Worm (Caenorhabditis elegans) whole organism, L1 larva: ENCODE measurements around the gene K01D12.1.
A peak's percentile ranks its signal among the peaks of the same experiment; 100 is the strongest.

Source experiments
- Y116A8C.19 ChIP-seq: sonication (generic microtip); optimal IDR thresholded peaks from 2 replicates; lab custom pipeline; 2016; ENCODE audit warnings: missing compliant biosample characterization, missing genetic modification characterization, borderline replicate concordance
- aha-1 ChIP-seq: fragments of 150-350 bp; optimal IDR thresholded peaks from 2 replicates; lab custom pipeline; 2014; ENCODE audit warnings: missing biosample characterization, missing genetic modification characterization
- aly-2 ChIP-seq: fragments of 150-350 bp; optimal IDR thresholded peaks from 2 replicates; lab custom pipeline; 2014; ENCODE audit warnings: missing biosample characterization, missing genetic modification characterization
- ama-1 ChIP-seq: fragments of 150-350 bp; optimal IDR thresholded peaks from 2 replicates; lab custom pipeline; 2014
- blmp-1 ChIP-seq: fragments of 150-350 bp; optimal IDR thresholded peaks from 2 replicates; lab custom pipeline; 2014; ENCODE audit warnings: missing biosample characterization, missing genetic modification characterization
- ceh-88 ChIP-seq: fragments of 200-800 bp; sonication (Bioruptor generic); IDR thresholded peaks from 2 replicates; pipeline ENCODE4 v1.3.6; 2022; ENCODE audit warnings: missing genetic modification characterization, missing compliant biosample characterization
- ceh-90 ChIP-seq: sonication (generic microtip); optimal IDR thresholded peaks from 2 replicates; lab custom pipeline; 2016; ENCODE audit warnings: missing genetic modification characterization, missing compliant biosample characterization
- ces-1 ChIP-seq: fragments of 150-350 bp; optimal IDR thresholded peaks from 2 replicates; lab custom pipeline; 2014; ENCODE audit warnings: missing biosample characterization, missing genetic modification reagents, missing genetic modification characterization
- efl-1 ChIP-seq, 4 experiments: fragments of 150-350 bp; optimal IDR thresholded peaks in 3 of 4; peaks in 1 of 4; 1 replicate in 1 of 4; 2 replicates in 3 of 4; lab custom pipeline; 2014; ENCODE audit warnings: missing biosample characterization in 2 of 4, missing genetic modification characterization in 2 of 4, missing genetic modification reagents in 2 of 4
- elt-2 ChIP-seq: sonication (generic microtip); optimal IDR thresholded peaks from 2 replicates; lab custom pipeline; 2016; ENCODE audit warnings: missing genetic modification characterization, mild to moderate bottlenecking, inconsistent platforms, missing compliant biosample characterization, missing genetic modification reagents
- fkh-10 ChIP-seq: sonication (generic microtip); optimal IDR thresholded peaks from 2 replicates; lab custom pipeline; 2017; ENCODE audit warnings: missing biosample characterization, missing genetic modification reagents, missing genetic modification characterization
- fkh-4 ChIP-seq: sonication (generic microtip); optimal IDR thresholded peaks from 2 replicates; lab custom pipeline; 2016; ENCODE audit warnings: missing compliant biosample characterization, missing genetic modification characterization, borderline replicate concordance
- hlh-17 ChIP-seq: fragments of 200-800 bp; sonication (Bioruptor generic); optimal IDR thresholded peaks from 2 replicates; lab custom pipeline; 2018; ENCODE audit warnings: missing genetic modification characterization, mild to moderate bottlenecking, missing compliant biosample characterization, moderate library complexity, borderline replicate concordance
- hlh-4 ChIP-seq: sonication (generic microtip); optimal IDR thresholded peaks from 2 replicates; lab custom pipeline; 2016; ENCODE audit warnings: mild to moderate bottlenecking, missing genetic modification characterization, missing compliant biosample characterization
- irx-1 ChIP-seq: sonication (generic microtip); optimal IDR thresholded peaks from 2 replicates; lab custom pipeline; 2016; ENCODE audit warnings: missing genetic modification characterization, missing compliant biosample characterization
- isw-1 ChIP-seq: fragments of 200-800 bp; sonication (Bioruptor generic); IDR thresholded peaks from 2 replicates; pipeline ENCODE4 v1.3.6; 2022; ENCODE audit warnings: missing genetic modification characterization, missing compliant biosample characterization
- jun-1 ChIP-seq: fragments of 150-350 bp; optimal IDR thresholded peaks from 2 replicates; lab custom pipeline; 2014; ENCODE audit warnings: missing biosample characterization, missing genetic modification reagents, missing genetic modification characterization
- lin-13 ChIP-seq: fragments of 150-350 bp; optimal IDR thresholded peaks from 2 replicates; lab custom pipeline; 2014; ENCODE audit warnings: missing biosample characterization, missing genetic modification reagents, missing genetic modification characterization
- lin-14 ChIP-seq: fragments of 200-800 bp; sonication (Bioruptor generic); optimal IDR thresholded peaks from 2 replicates; lab custom pipeline; 2018; ENCODE audit warnings: mild to moderate bottlenecking, missing genetic modification characterization, moderate library complexity, missing compliant biosample characterization
- lin-15B ChIP-seq: fragments of 150-350 bp; sonication (generic microtip); optimal IDR thresholded peaks from 3 replicates; lab custom pipeline; 2014; ENCODE audit warnings: missing biosample characterization, missing genetic modification characterization
- lin-35 ChIP-seq, 2 experiments: fragments of 150-350 bp; optimal IDR thresholded peaks; 2 replicates each; lab custom pipeline; 2014; ENCODE audit warnings: missing biosample characterization in 2 of 2, missing genetic modification characterization in 2 of 2, missing genetic modification reagents in 2 of 2
- lin-39 ChIP-seq: fragments of 150-350 bp; optimal IDR thresholded peaks from 2 replicates; lab custom pipeline; 2014; ENCODE audit warnings: missing biosample characterization, missing genetic modification reagents, missing genetic modification characterization
- lsy-2 ChIP-seq, 2 experiments: fragments of 150-350 bp; optimal IDR thresholded peaks; 2 replicates each; lab custom pipeline; 2014; ENCODE audit warnings: missing biosample characterization in 2 of 2, missing genetic modification characterization in 2 of 2
- mab-9 ChIP-seq: fragments of 200-800 bp; sonication (Bioruptor generic); IDR thresholded peaks from 2 replicates; pipeline ENCODE4 v1.3.6; 2022; ENCODE audit warnings: missing genetic modification reagents, missing genetic modification characterization, missing compliant biosample characterization
- mep-1 ChIP-seq: fragments of 150-350 bp; optimal IDR thresholded peaks from 2 replicates; lab custom pipeline; 2014; ENCODE audit warnings: missing biosample characterization, missing genetic modification characterization
- nhr-20 ChIP-seq: sonication (generic microtip); optimal IDR thresholded peaks from 2 replicates; lab custom pipeline; 2016; ENCODE audit warnings: mild to moderate bottlenecking, missing genetic modification characterization, missing compliant biosample characterization
- nhr-237 ChIP-seq: fragments of 150-350 bp; optimal IDR thresholded peaks from 2 replicates; lab custom pipeline; 2014; ENCODE audit warnings: missing biosample characterization, missing genetic modification characterization
- nhr-28 ChIP-seq: fragments of 150-350 bp; optimal IDR thresholded peaks from 2 replicates; lab custom pipeline; 2014; ENCODE audit warnings: missing biosample characterization, missing genetic modification characterization
- nhr-71 ChIP-seq: sonication (generic microtip); optimal IDR thresholded peaks from 2 replicates; lab custom pipeline; 2016; ENCODE audit warnings: mild to moderate bottlenecking, missing genetic modification characterization, moderate library complexity, missing compliant biosample characterization
- nhr-77 ChIP-seq: fragments of 150-350 bp; optimal IDR thresholded peaks from 2 replicates; lab custom pipeline; 2014; ENCODE audit warnings: missing biosample characterization, missing genetic modification characterization
- nhr-85 ChIP-seq: sonication (generic microtip); peaks from one replicate; lab custom pipeline; 2016; ENCODE audit warnings: missing genetic modification characterization, inconsistent platforms, missing compliant biosample characterization
- nhr-90 ChIP-seq: sonication (generic microtip); optimal IDR thresholded peaks from 2 replicates; lab custom pipeline; 2016; ENCODE audit warnings: mild to moderate bottlenecking, missing genetic modification characterization, missing compliant biosample characterization; ENCODE audit not compliant: poor library complexity
- pax-3 ChIP-seq: fragments of 200-800 bp; sonication (Bioruptor generic); optimal IDR thresholded peaks from 2 replicates; lab custom pipeline; 2018; ENCODE audit warnings: mild to moderate bottlenecking, missing genetic modification characterization, moderate library complexity, missing compliant biosample characterization
- pqm-1 ChIP-seq: sonication (generic microtip); optimal IDR thresholded peaks from 3 replicates; lab custom pipeline; 2017; ENCODE audit warnings: missing biosample characterization, missing genetic modification characterization
- skn-1 ChIP-seq: fragments of 150-350 bp; optimal IDR thresholded peaks from 2 replicates; lab custom pipeline; 2014; ENCODE audit warnings: missing biosample characterization, missing genetic modification characterization
- snu-23 ChIP-seq: sonication (generic microtip); optimal IDR thresholded peaks from 2 replicates; lab custom pipeline; 2016; ENCODE audit warnings: missing genetic modification characterization, missing compliant biosample characterization
- sptf-1 ChIP-seq: fragments of 150-350 bp; optimal IDR thresholded peaks from 2 replicates; lab custom pipeline; 2014; ENCODE audit warnings: missing biosample characterization, missing genetic modification characterization
- swsn-7 ChIP-seq: sonication (generic microtip); optimal IDR thresholded peaks from 2 replicates; lab custom pipeline; 2016; ENCODE audit warnings: missing genetic modification characterization, missing compliant biosample characterization
- tbx-2 ChIP-seq: sonication (generic microtip); optimal IDR thresholded peaks from 2 replicates; lab custom pipeline; 2016; ENCODE audit warnings: missing genetic modification characterization, missing compliant biosample characterization
- unc-130 ChIP-seq: fragments of 150-350 bp; optimal IDR thresholded peaks from 2 replicates; lab custom pipeline; 2017; ENCODE audit warnings: missing biosample characterization, missing genetic modification characterization, inconsistent platforms
- unc-30 ChIP-seq: sonication (generic microtip); optimal IDR thresholded peaks from 2 replicates; lab custom pipeline; 2017; ENCODE audit warnings: missing biosample characterization, missing genetic modification characterization
- unc-62 ChIP-seq: fragments of 150-350 bp; optimal IDR thresholded peaks from 2 replicates; lab custom pipeline; 2014; ENCODE audit warnings: missing biosample characterization, missing genetic modification reagents, missing genetic modification characterization
- zag-1 ChIP-seq: fragments of 150-350 bp; optimal IDR thresholded peaks from 2 replicates; lab custom pipeline; 2014; ENCODE audit warnings: missing biosample characterization, missing genetic modification characterization
- ztf-11 ChIP-seq, 2 experiments: sonication (generic microtip); optimal IDR thresholded peaks; 2 replicates each; lab custom pipeline; 2016 to 2017; ENCODE audit warnings: missing genetic modification characterization in 2 of 2, missing biosample characterization in 1 of 2, missing compliant biosample characterization in 1 of 2
- ztf-4 ChIP-seq: fragments of 150-350 bp; optimal IDR thresholded peaks from 2 replicates; lab custom pipeline; 2014; ENCODE audit warnings: missing biosample characterization, missing genetic modification characterization

Gene K01D12.1

DNA sequence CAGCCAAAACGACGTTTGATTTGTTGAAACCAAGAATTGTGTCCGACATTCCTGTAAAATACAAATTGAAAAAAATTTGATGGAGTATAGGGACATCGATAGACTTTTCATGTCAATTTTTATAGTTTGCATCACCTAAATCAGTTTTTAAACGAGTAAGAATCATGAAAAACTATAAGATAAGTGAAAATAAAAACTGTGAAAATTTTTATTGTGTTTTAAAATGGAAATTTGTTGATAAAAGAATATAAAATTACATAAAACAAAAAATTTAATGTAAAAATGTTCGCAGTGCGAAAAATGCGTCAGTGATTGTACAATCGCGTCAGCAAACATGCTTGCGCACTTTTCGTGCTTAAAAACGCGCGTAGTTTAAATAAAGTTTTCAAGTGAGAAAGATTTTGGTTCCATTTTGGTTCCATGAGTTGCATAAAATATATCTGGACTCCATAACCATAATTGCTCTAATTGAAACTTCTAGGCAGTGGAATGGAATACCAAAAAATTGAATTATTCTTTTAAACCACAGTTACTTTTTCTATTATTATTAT is 33.9 kb upstream of the K01D12.1 start, which contains the start of gene tomm-20 (continued):
- TF ChIP-seq snu-23 (GFP tag; lab: Kevin White, UChicago) (peak; percentile 96), ceh-88 (GFP tag; lab: Robert Waterston, UW) (peak; percentile 59; the same call in 1 of the 2 replicates)

DNA sequence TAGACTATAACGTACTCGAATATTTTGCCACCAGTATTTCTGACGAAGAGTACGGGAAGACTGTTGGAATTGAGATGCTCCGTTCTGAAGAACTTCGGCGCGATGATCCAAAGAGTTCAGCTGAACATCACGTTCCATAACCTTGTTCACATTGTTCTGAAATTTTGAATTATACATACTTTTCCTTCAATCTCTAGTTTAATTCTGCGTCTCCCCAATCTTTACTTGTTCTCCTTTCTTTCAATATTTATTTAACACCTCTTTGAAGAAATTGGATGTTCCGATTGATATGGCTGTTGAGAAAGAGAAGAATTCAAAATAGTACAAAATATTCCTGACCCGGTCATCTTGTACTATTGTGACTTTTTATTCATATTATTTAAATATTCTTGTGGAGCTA is 32.5 kb upstream of the K01D12.1 start, which contains the start of gene F23H12.3:
TSS of gene F23H12.3 (plus strand) at position 301 of the 400 bp plus-strand sequence.
- no peak for TF ChIP-seq ztf-4 (tag; lab: Kevin White, UChicago)
- TF ChIP-seq mep-1, result no peak
- TF ChIP-seq zag-1 (tag; lab: Kevin White, UChicago), result no peak
- no peak for TF ChIP-seq lin-35 (GFP tag; optimal IDR thresholded peaks at IDR 0.05; lab: Kevin White, UChicago)
- TF ChIP-seq lsy-2 (tag; optimal IDR thresholded peaks at IDR 0.05; lab: Kevin White, UChicago), result no peak
- TF ChIP-seq lin-13 (GFP tag; lab: Kevin White, UChicago), result no peak
- no peak for TF ChIP-seq aly-2 (tag; lab: Kevin White, UChicago)
- no peak for TF ChIP-seq fkh-4
- no peak for TF ChIP-seq nhr-77
- no peak for TF ChIP-seq unc-30 (tag; lab: Kevin White, UChicago)
- TF ChIP-seq sptf-1 (tag; lab: Kevin White, UChicago), result no peak
- no peak for TF ChIP-seq aha-1 (tag; lab: Kevin White, UChicago)
- TF ChIP-seq ztf-11 (tag; optimal IDR thresholded peaks at IDR 0.05; lab: Kevin White, UChicago), result no peak
- TF ChIP-seq ceh-90 (tag; lab: Kevin White, UChicago), result no peak
- TF ChIP-seq skn-1 (tag; lab: Kevin White, UChicago), result no peak
- no peak for TF ChIP-seq efl-1 (optimal IDR thresholded peaks at IDR 0.05; lab: Kevin White, UChicago)
- no peak for TF ChIP-seq efl-1 (GFP tag; optimal IDR thresholded peaks at IDR 0.05 in 1 of 2; lab: Kevin White, UChicago)
- no peak for TF ChIP-seq unc-62
- TF ChIP-seq ces-1 (GFP tag; lab: Kevin White, UChicago), result no peak
- no peak for TF ChIP-seq hlh-17
- TF ChIP-seq, all 84 proteins: peak for 0

DNA sequence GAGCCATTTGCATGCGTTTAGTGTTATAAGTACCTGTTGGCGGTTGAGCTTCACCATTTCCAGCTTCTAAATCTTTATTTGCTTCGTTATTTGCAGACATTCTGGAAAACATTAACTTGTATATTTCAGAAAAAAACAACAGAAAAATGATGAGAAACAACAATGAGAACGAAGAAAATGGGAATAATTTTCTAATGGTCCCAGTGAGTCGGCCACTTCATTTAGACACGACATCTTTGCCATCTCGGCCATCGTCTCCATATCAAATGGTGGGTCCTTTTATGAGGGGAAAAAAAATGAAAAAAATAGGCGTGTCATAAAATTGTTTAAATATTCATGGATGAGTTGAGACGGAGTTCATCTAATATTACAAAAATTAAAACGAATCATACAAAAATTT is 31.5 kb upstream of the K01D12.1 start, which contains the start of gene snb-2:
TSS of gene snb-2 (minus strand) at position 101 of the 400 bp plus-strand sequence.
- TF ChIP-seq irx-1, result no peak
- TF ChIP-seq nhr-85 (tag; lab: Kevin White, UChicago), result no peak
- TF ChIP-seq lin-13 (GFP tag; lab: Kevin White, UChicago), result no peak
- TF ChIP-seq nhr-71 (tag; lab: Kevin White, UChicago), result no peak
- TF ChIP-seq pax-3 (tag; lab: Kevin White, UChicago), result no peak
- TF ChIP-seq fkh-10, result no peak
- no peak for TF ChIP-seq Y116A8C.19
- TF ChIP-seq mep-1, result no peak
- no peak for TF ChIP-seq jun-1 (tag; lab: Kevin White, UChicago)
- TF ChIP-seq ama-1 (lab: Kevin White, UChicago), result no peak
- no peak for TF ChIP-seq pqm-1
- no peak for TF ChIP-seq aly-2 (tag; lab: Kevin White, UChicago)
- TF ChIP-seq lin-14 (GFP tag; lab: Kevin White, UChicago), result no peak
- TF ChIP-seq nhr-237 (tag; lab: Kevin White, UChicago), result no peak
- TF ChIP-seq tbx-2 (tag; lab: Kevin White, UChicago), result no peak
- no peak for TF ChIP-seq nhr-90 (tag; lab: Kevin White, UChicago)
- TF ChIP-seq unc-62, result no peak
- no peak for TF ChIP-seq nhr-28 (tag; lab: Kevin White, UChicago)
- no peak for TF ChIP-seq hlh-17

DNA sequence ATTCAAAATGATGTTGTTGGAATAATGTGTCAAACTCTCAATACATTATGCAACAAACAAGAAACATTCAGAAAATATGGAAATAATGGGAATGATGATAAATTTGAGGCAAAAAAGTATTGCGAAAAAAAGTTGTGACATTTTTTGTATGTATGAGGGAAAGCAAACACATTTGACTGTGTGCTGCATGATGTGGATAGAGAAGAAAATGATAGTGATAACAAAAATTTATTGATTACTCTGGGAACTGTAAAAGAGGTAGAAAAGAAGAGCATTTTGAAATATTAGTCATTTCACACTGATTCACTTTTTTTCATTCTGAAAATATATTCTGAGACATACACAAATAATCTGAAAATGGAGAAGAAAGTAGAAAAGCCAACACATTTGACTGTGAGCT is 29.5 kb upstream of the K01D12.1 start:
- TF ChIP-seq lin-15B (tag; lab: Kevin White, UChicago) (no peak), elt-2 (tag; lab: Kevin White, UChicago) (peak; percentile 26), blmp-1 (tag; lab: Kevin White, UChicago) (no peak), unc-130 (no peak), ceh-88 (GFP tag; lab: Robert Waterston, UW) (no peak), lin-35 (GFP tag; optimal IDR thresholded peaks at IDR 0.05; lab: Kevin White, UChicago) (peak in 1 of 2 experiments; percentile 6), isw-1 (GFP tag; lab: Robert Waterston, UW) (no peak), zag-1 (tag; lab: Kevin White, UChicago) (no peak), lin-39 (no peak), nhr-20 (tag; lab: Kevin White, UChicago) (no peak), swsn-7 (tag; lab: Kevin White, UChicago) (no peak), hlh-4 (no peak), mab-9 (GFP tag; lab: Robert Waterston, UW) (no peak)
